Worm (Caenorhabditis elegans) whole organism, early embryonic: Measurements from ENCODE around the gene Y41C4A.9.

Experiments used
- ama-1 ChIP-seq: fragments of 150-350 bp; optimal IDR thresholded peaks from 2 replicates; lab custom pipeline; 2014
- ceh-13 ChIP-seq: fragments of 200-800 bp; sonication (Bioruptor generic); optimal IDR thresholded peaks from 2 replicates; lab custom pipeline; 2018; ENCODE audit warnings: mild to moderate bottlenecking, missing genetic modification characterization, missing compliant biosample characterization
- ceh-36 ChIP-seq: sonication (generic microtip); optimal IDR thresholded peaks from 2 replicates; lab custom pipeline; 2016; ENCODE audit warnings: missing genetic modification characterization, inconsistent platforms, missing compliant biosample characterization
- ets-7 ChIP-seq: sonication (generic microtip); optimal IDR thresholded peaks from 2 replicates; lab custom pipeline; 2016; ENCODE audit warnings: missing genotype, missing genetic modification characterization, missing compliant biosample characterization
- flt-1 ChIP-seq: fragments of 200-800 bp; sonication (Bioruptor generic); IDR thresholded peaks from 2 replicates; pipeline ENCODE4 v1.3.6; 2022; ENCODE audit warnings: missing genetic modification characterization, missing compliant biosample characterization
- hmbx-1 ChIP-seq: sonication (generic microtip); optimal IDR thresholded peaks from 2 replicates; lab custom pipeline; 2016; ENCODE audit warnings: mild to moderate bottlenecking, missing genetic modification characterization, missing compliant biosample characterization
- hnd-1 ChIP-seq: sonication (generic microtip); optimal IDR thresholded peaks from 2 replicates; lab custom pipeline; 2016; ENCODE audit warnings: missing genetic modification characterization, missing compliant biosample characterization
- scrt-1 ChIP-seq: fragments of 200-800 bp; sonication (Bioruptor generic); IDR thresholded peaks from 2 replicates; pipeline ENCODE4 v1.3.6; 2022; ENCODE audit warnings: missing genetic modification characterization, missing compliant biosample characterization
- sea-1 ChIP-seq: fragments of 200-800 bp; sonication (Bioruptor generic); conservative IDR thresholded peaks from 2 replicates; pipeline ENCODE4 v1.3.6; 2022; ENCODE audit warnings: missing genetic modification characterization, missing compliant biosample characterization
- tbx-11 ChIP-seq: fragments of 200-800 bp; sonication (Bioruptor generic); IDR thresholded peaks from 2 replicates; pipeline ENCODE4 v1.3.6; 2022; ENCODE audit warnings: missing genetic modification characterization, missing compliant biosample characterization
- tra-4 ChIP-seq: sonication (generic microtip); optimal IDR thresholded peaks from 2 replicates; lab custom pipeline; 2017; ENCODE audit warnings: missing genetic modification characterization, missing compliant biosample characterization

- no peak for TF ChIP-seq hnd-1
- TF ChIP-seq ama-1 (lab: Kevin White, UChicago), result no peak
- no peak for TF ChIP-seq ceh-36 (tag; lab: Kevin White, UChicago)
- TF ChIP-seq hmbx-1 (tag; lab: Kevin White, UChicago), result no peak
- TF ChIP-seq ets-7 (tag; lab: Kevin White, UChicago), result no peak
- no peak for TF ChIP-seq tbx-11
- no peak for TF ChIP-seq flt-1
- TF ChIP-seq ceh-13, result no peak
- no peak for TF ChIP-seq tra-4 (tag; lab: Kevin White, UChicago)
- no peak for TF ChIP-seq scrt-1 (GFP tag; lab: Robert Waterston, UW)
- no peak for TF ChIP-seq sea-1 (GFP tag; lab: Robert Waterston, UW)
Observed at ce11 chrIII:11698569-11698968, 19.9 kb downstream of the Y41C4A.9 start, which contains the start of gene Y41C4A.7.
